Fruit fly (Drosophila melanogaster): ENCODE measurements around the gene tll.

DNA sequence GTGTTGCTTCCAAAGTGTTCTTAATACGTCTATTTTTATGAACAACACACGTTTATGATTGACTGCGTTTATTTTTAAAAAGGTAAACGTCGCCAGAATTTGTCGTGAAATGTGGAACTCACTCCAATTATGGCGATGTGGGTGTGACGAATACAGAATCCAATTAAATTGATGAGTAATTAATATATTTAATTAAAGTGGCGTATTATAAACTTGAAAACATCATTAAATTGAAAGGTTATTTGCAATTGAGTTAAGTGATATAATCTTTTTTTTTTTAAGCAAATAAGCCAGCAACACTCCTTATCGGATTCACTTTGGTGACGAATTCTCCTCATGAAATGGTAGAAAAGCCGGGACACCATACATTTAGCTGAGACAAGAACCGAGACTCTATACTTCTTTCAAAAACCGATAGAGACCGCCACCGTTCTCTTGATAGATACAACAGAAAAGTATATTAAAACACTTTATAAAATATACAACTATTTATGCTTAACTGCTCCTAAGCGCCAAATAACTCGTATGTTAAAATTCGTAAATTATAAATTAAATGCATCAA, 18.3 kb downstream of the tll start:
- no peak for TF ChIP-seq hkb (optimal IDR thresholded peaks at IDR 0.05)
- no peak for TF ChIP-seq hkb (GFP tag; IDR thresholded peaks at IDR 0.05)
- no peak for TF ChIP-seq unc-4 (GFP tag; IDR thresholded peaks at IDR 0.05; ENCODE audit: partially characterized antibody)
- no peak for TF ChIP-seq salm (tag; optimal IDR thresholded peaks at IDR 0.05)
- TF ChIP-seq z (GFP tag; IDR thresholded peaks at IDR 0.05): no peak
- peak; percentile 69 for TF ChIP-seq pita (GFP tag; optimal IDR thresholded peaks at IDR 0.05)
- peak; percentile 8 for TF ChIP-seq Ets97D (GFP tag; optimal IDR thresholded peaks at IDR 0.05)
- TF ChIP-seq gro (GFP tag; optimal IDR thresholded peaks at IDR 0.05): no peak
- no peak for TF ChIP-seq ato (GFP tag; IDR thresholded peaks at IDR 0.05; ENCODE audit: partially characterized antibody)
- no peak for TF ChIP-seq sc (optimal IDR thresholded peaks at IDR 0.05)
- TF ChIP-seq sc (GFP tag; optimal IDR thresholded peaks at IDR 0.05): no peak
